Worm (Caenorhabditis elegans): ENCODE results near the gene F32D8.3.
"Not testable (repeated sequence)": the region's sequence is repeated elsewhere in the genome, so short reads cannot be mapped to it uniquely, and the experiment has no call there.

- TF ChIP-seq ama-1 (optimal IDR thresholded peaks at IDR 0.05); hnd-1 (tag; optimal IDR thresholded peaks at IDR 0.05); F13C5.2 (tag; optimal IDR thresholded peaks at IDR 0.05): not testable (repeated sequence)
Observed at ce11 chrV:10866340-10866739, 20.3 kb upstream of the F32D8.3 start.
